Worm (Caenorhabditis elegans) whole organism, L1 larva: ENCODE results near the gene sbsp-1.

Experiments used
- Y116A8C.19 ChIP-seq: sonication (generic microtip); optimal IDR thresholded peaks from 2 replicates; lab custom pipeline; 2016; ENCODE audit warnings: missing compliant biosample characterization, missing genetic modification characterization, borderline replicate concordance
- aly-2 ChIP-seq: fragments of 150-350 bp; optimal IDR thresholded peaks from 2 replicates; lab custom pipeline; 2014; ENCODE audit warnings: missing biosample characterization, missing genetic modification characterization
- ceh-63 ChIP-seq: fragments of 200-800 bp; sonication (Bioruptor generic); optimal IDR thresholded peaks from 2 replicates; lab custom pipeline; 2018; ENCODE audit warnings: mild to moderate bottlenecking, missing genetic modification characterization, missing compliant biosample characterization
- ceh-8 ChIP-seq: fragments of 200-800 bp; sonication (Bioruptor generic); optimal IDR thresholded peaks from 2 replicates; lab custom pipeline; 2018; ENCODE audit warnings: mild to moderate bottlenecking, missing genetic modification characterization, moderate library complexity, missing compliant biosample characterization
- ceh-82 ChIP-seq, 3 experiments: fragments of 150-350 bp in 1 of 3; sonication (generic microtip) in 2 of 3; optimal IDR thresholded peaks; 2 replicates each; lab custom pipeline; 2014 to 2017; ENCODE audit warnings: missing biosample characterization in 3 of 3, missing genetic modification characterization in 3 of 3
- ceh-90 ChIP-seq: sonication (generic microtip); optimal IDR thresholded peaks from 2 replicates; lab custom pipeline; 2016; ENCODE audit warnings: missing genetic modification characterization, missing compliant biosample characterization
- ces-1 ChIP-seq: fragments of 150-350 bp; optimal IDR thresholded peaks from 2 replicates; lab custom pipeline; 2014; ENCODE audit warnings: missing biosample characterization, missing genetic modification reagents, missing genetic modification characterization
- dpl-1 ChIP-seq, 3 experiments: fragments of 150-350 bp in 2 of 3; sonication (generic microtip) in 1 of 3; optimal IDR thresholded peaks; 2 replicates each; lab custom pipeline; 2014 to 2017; ENCODE audit warnings: missing biosample characterization in 3 of 3, missing genetic modification characterization in 3 of 3, missing genetic modification reagents in 3 of 3
- dsc-1 ChIP-seq: sonication (generic microtip); optimal IDR thresholded peaks from 2 replicates; lab custom pipeline; 2016; ENCODE audit warnings: mild to moderate bottlenecking, missing genetic modification characterization, missing compliant biosample characterization
- egl-13 ChIP-seq: sonication (generic microtip); optimal IDR thresholded peaks from 2 replicates; lab custom pipeline; 2016; ENCODE audit warnings: missing genotype, missing genetic modification reagents, missing genetic modification characterization, missing compliant biosample characterization
- egl-27 ChIP-seq, 2 experiments: fragments of 150-350 bp in 1 of 2; sonication (generic microtip); optimal IDR thresholded peaks; 3 replicates each; lab custom pipeline; 2017 to 2018; ENCODE audit warnings: missing biosample characterization in 2 of 2, missing genetic modification characterization in 2 of 2, missing genetic modification reagents in 2 of 2
- elt-2 ChIP-seq: sonication (generic microtip); optimal IDR thresholded peaks from 2 replicates; lab custom pipeline; 2016; ENCODE audit warnings: missing genetic modification characterization, mild to moderate bottlenecking, inconsistent platforms, missing compliant biosample characterization, missing genetic modification reagents
- ets-5 ChIP-seq: fragments of 200-800 bp; sonication (Bioruptor generic); IDR thresholded peaks from 2 replicates; pipeline ENCODE4 v1.3.6; 2022; ENCODE audit warnings: missing genetic modification characterization, missing compliant biosample characterization
- fkh-4 ChIP-seq: sonication (generic microtip); optimal IDR thresholded peaks from 2 replicates; lab custom pipeline; 2016; ENCODE audit warnings: missing compliant biosample characterization, missing genetic modification characterization, borderline replicate concordance
- fos-1 ChIP-seq: fragments of 150-350 bp; optimal IDR thresholded peaks from 2 replicates; lab custom pipeline; 2014; ENCODE audit warnings: missing biosample characterization, missing genetic modification characterization
- grh-1 ChIP-seq: fragments of 200-800 bp; sonication (Bioruptor generic); IDR thresholded peaks from 2 replicates; pipeline ENCODE4 v1.3.6; 2022; ENCODE audit warnings: missing genetic modification reagents, missing genetic modification characterization, missing compliant biosample characterization
- hlh-4 ChIP-seq: sonication (generic microtip); optimal IDR thresholded peaks from 2 replicates; lab custom pipeline; 2016; ENCODE audit warnings: mild to moderate bottlenecking, missing genetic modification characterization, missing compliant biosample characterization
- irx-1 ChIP-seq: sonication (generic microtip); optimal IDR thresholded peaks from 2 replicates; lab custom pipeline; 2016; ENCODE audit warnings: missing genetic modification characterization, missing compliant biosample characterization
- lin-14 ChIP-seq: fragments of 200-800 bp; sonication (Bioruptor generic); optimal IDR thresholded peaks from 2 replicates; lab custom pipeline; 2018; ENCODE audit warnings: mild to moderate bottlenecking, missing genetic modification characterization, moderate library complexity, missing compliant biosample characterization
- lin-15B ChIP-seq: fragments of 150-350 bp; sonication (generic microtip); optimal IDR thresholded peaks from 3 replicates; lab custom pipeline; 2014; ENCODE audit warnings: missing biosample characterization, missing genetic modification characterization
- lin-35 ChIP-seq, 2 experiments: fragments of 150-350 bp; optimal IDR thresholded peaks; 2 replicates each; lab custom pipeline; 2014; ENCODE audit warnings: missing biosample characterization in 2 of 2, missing genetic modification characterization in 2 of 2, missing genetic modification reagents in 2 of 2
- lin-39 ChIP-seq: fragments of 150-350 bp; optimal IDR thresholded peaks from 2 replicates; lab custom pipeline; 2014; ENCODE audit warnings: missing biosample characterization, missing genetic modification reagents, missing genetic modification characterization
- lsy-2 ChIP-seq, 2 experiments: fragments of 150-350 bp; optimal IDR thresholded peaks; 2 replicates each; lab custom pipeline; 2014; ENCODE audit warnings: missing biosample characterization in 2 of 2, missing genetic modification characterization in 2 of 2
- mef-2 ChIP-seq: fragments of 150-350 bp; optimal IDR thresholded peaks from 2 replicates; lab custom pipeline; 2014; ENCODE audit warnings: missing biosample characterization, missing genetic modification characterization
- nhr-12 ChIP-seq: sonication (generic microtip); optimal IDR thresholded peaks from 2 replicates; lab custom pipeline; 2017; ENCODE audit warnings: missing biosample characterization, missing genetic modification characterization
- nhr-20 ChIP-seq: sonication (generic microtip); optimal IDR thresholded peaks from 2 replicates; lab custom pipeline; 2016; ENCODE audit warnings: mild to moderate bottlenecking, missing genetic modification characterization, missing compliant biosample characterization
- nhr-237 ChIP-seq: fragments of 150-350 bp; optimal IDR thresholded peaks from 2 replicates; lab custom pipeline; 2014; ENCODE audit warnings: missing biosample characterization, missing genetic modification characterization
- nhr-28 ChIP-seq: fragments of 150-350 bp; optimal IDR thresholded peaks from 2 replicates; lab custom pipeline; 2014; ENCODE audit warnings: missing biosample characterization, missing genetic modification characterization
- nhr-47 ChIP-seq: sonication (generic microtip); optimal IDR thresholded peaks from 2 replicates; lab custom pipeline; 2016; ENCODE audit warnings: mild to moderate bottlenecking, missing genetic modification characterization, moderate library complexity, missing compliant biosample characterization
- nhr-77 ChIP-seq: fragments of 150-350 bp; optimal IDR thresholded peaks from 2 replicates; lab custom pipeline; 2014; ENCODE audit warnings: missing biosample characterization, missing genetic modification characterization
- nhr-84 ChIP-seq: sonication (generic microtip); optimal IDR thresholded peaks from 2 replicates; lab custom pipeline; 2017; ENCODE audit warnings: missing biosample characterization, missing genetic modification characterization
- nhr-85 ChIP-seq: sonication (generic microtip); peaks from one replicate; lab custom pipeline; 2016; ENCODE audit warnings: missing genetic modification characterization, inconsistent platforms, missing compliant biosample characterization
- pax-3 ChIP-seq: fragments of 200-800 bp; sonication (Bioruptor generic); optimal IDR thresholded peaks from 2 replicates; lab custom pipeline; 2018; ENCODE audit warnings: mild to moderate bottlenecking, missing genetic modification characterization, moderate library complexity, missing compliant biosample characterization
- pqm-1 ChIP-seq: sonication (generic microtip); optimal IDR thresholded peaks from 3 replicates; lab custom pipeline; 2017; ENCODE audit warnings: missing biosample characterization, missing genetic modification characterization
- skn-1 ChIP-seq: fragments of 150-350 bp; optimal IDR thresholded peaks from 2 replicates; lab custom pipeline; 2014; ENCODE audit warnings: missing biosample characterization, missing genetic modification characterization
- snu-23 ChIP-seq: sonication (generic microtip); optimal IDR thresholded peaks from 2 replicates; lab custom pipeline; 2016; ENCODE audit warnings: missing genetic modification characterization, missing compliant biosample characterization
- sox-4 ChIP-seq: sonication (generic microtip); optimal IDR thresholded peaks from 2 replicates; lab custom pipeline; 2016; ENCODE audit warnings: missing genetic modification characterization, missing compliant biosample characterization
- sup-37 ChIP-seq: fragments of 200-800 bp; sonication (Bioruptor generic); optimal IDR thresholded peaks from 2 replicates; lab custom pipeline; 2018; ENCODE audit warnings: mild to moderate bottlenecking, missing genetic modification characterization, missing compliant biosample characterization
- swsn-7 ChIP-seq: sonication (generic microtip); optimal IDR thresholded peaks from 2 replicates; lab custom pipeline; 2016; ENCODE audit warnings: missing genetic modification characterization, missing compliant biosample characterization
- unc-86 ChIP-seq: sonication (generic microtip); optimal IDR thresholded peaks from 2 replicates; lab custom pipeline; 2016; ENCODE audit warnings: missing genetic modification characterization, missing compliant biosample characterization
- unc-98 ChIP-seq: fragments of 200-800 bp; sonication (Bioruptor generic); IDR thresholded peaks from 2 replicates; pipeline ENCODE4 v1.3.6; 2022; ENCODE audit warnings: missing genetic modification characterization, missing compliant biosample characterization
- vab-15 ChIP-seq: sonication (generic microtip); optimal IDR thresholded peaks from 2 replicates; lab custom pipeline; 2017; ENCODE audit warnings: missing genotype, mild to moderate bottlenecking, missing genetic modification characterization, missing compliant biosample characterization
- xbp-1 ChIP-seq: sonication (generic microtip); optimal IDR thresholded peaks from 2 replicates; lab custom pipeline; 2016; ENCODE audit warnings: missing genetic modification characterization, missing compliant biosample characterization
- zag-1 ChIP-seq: fragments of 150-350 bp; optimal IDR thresholded peaks from 2 replicates; lab custom pipeline; 2014; ENCODE audit warnings: missing biosample characterization, missing genetic modification characterization
- zip-4 ChIP-seq: fragments of 200-800 bp; sonication (Bioruptor generic); optimal IDR thresholded peaks from 2 replicates; lab custom pipeline; 2018; ENCODE audit warnings: mild to moderate bottlenecking, missing genetic modification characterization, moderate library complexity, missing compliant biosample characterization
- ztf-11 ChIP-seq, 2 experiments: sonication (generic microtip); optimal IDR thresholded peaks; 2 replicates each; lab custom pipeline; 2016 to 2017; ENCODE audit warnings: missing genetic modification characterization in 2 of 2, missing biosample characterization in 1 of 2, missing compliant biosample characterization in 1 of 2
- ztf-4 ChIP-seq: fragments of 150-350 bp; optimal IDR thresholded peaks from 2 replicates; lab custom pipeline; 2014; ENCODE audit warnings: missing biosample characterization, missing genetic modification characterization

sbsp-1 gene

DNA sequence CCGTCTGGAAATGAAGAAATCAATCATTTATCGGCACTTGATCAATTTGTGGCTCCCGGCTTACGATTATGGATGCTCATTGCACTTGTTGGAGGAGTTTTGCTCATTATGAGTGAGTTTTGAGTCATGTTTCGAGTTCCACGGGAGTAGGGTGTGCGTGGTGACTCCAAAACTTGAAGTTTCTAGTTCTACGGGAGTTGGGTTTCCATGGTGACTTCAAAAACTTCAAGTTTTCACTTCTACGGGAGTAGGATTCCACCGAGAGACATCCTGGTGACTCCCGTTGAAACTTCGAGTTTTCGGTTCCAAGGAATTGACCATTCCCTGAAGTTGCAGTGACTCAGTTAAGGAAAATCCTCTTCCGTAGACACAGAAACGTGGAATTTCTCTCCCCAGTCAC is 24.1 kb downstream of the sbsp-1 start (continued):
- TF ChIP-seq sup-37 (no peak), nhr-237 (tag; lab: Kevin White, UChicago) (no peak), nhr-84 (tag; lab: Kevin White, UChicago) (no peak), ceh-63 (GFP tag; lab: Kevin White, UChicago) (peak; percentile 72), egl-13 (tag; lab: Kevin White, UChicago) (peak; percentile 34), vab-15 (tag; lab: Kevin White, UChicago) (peak; percentile 3), hlh-4 (tag; lab: Kevin White, UChicago) (peak; percentile 8), zip-4 (GFP tag; lab: Kevin White, UChicago) (no peak), irx-1 (tag; lab: Kevin White, UChicago) (no peak), nhr-85 (tag; lab: Kevin White, UChicago) (no peak), sox-4 (peak; percentile 54), lin-35 (GFP tag; optimal IDR thresholded peaks at IDR 0.05; lab: Kevin White, UChicago) (no peak), xbp-1 (tag; lab: Kevin White, UChicago) (peak; percentile 29), dpl-1 (GFP tag; optimal IDR thresholded peaks at IDR 0.05; lab: Kevin White, UChicago) (no peak), elt-2 (tag; lab: Kevin White, UChicago) (peak; percentile 16), grh-1 (GFP tag; lab: Robert Waterston, UW) (no peak), nhr-47 (tag; lab: Kevin White, UChicago) (peak; percentile 51), ces-1 (GFP tag; lab: Kevin White, UChicago) (no peak), dsc-1 (tag; lab: Kevin White, UChicago) (peak; percentile 21), pax-3 (tag; lab: Kevin White, UChicago) (peak; percentile 11), fkh-4 (tag; lab: Kevin White, UChicago) (peak; percentile 1), pqm-1 (no peak), zag-1 (tag; lab: Kevin White, UChicago) (no peak), nhr-12 (tag; lab: Kevin White, UChicago) (no peak), ceh-90 (tag; lab: Kevin White, UChicago) (peak; percentile 1), unc-98 (peak; percentile 77), nhr-20 (tag; lab: Kevin White, UChicago) (no peak), ceh-8 (GFP tag; lab: Kevin White, UChicago) (no peak), egl-27 (tag; optimal IDR thresholded peaks at IDR 0.05; lab: Kevin White, UChicago) (no peak), swsn-7 (tag; lab: Kevin White, UChicago) (peak; percentile 6), aly-2 (tag; lab: Kevin White, UChicago) (no peak), snu-23 (no peak), ztf-4 (tag; lab: Kevin White, UChicago) (no peak), skn-1 (tag; lab: Kevin White, UChicago) (no peak), unc-86 (tag; lab: Kevin White, UChicago) (peak; percentile 18), fos-1 (tag; lab: Kevin White, UChicago) (no peak), ets-5 (GFP tag; lab: Robert Waterston, UW) (no peak), ztf-11 (tag; optimal IDR thresholded peaks at IDR 0.05; lab: Kevin White, UChicago) (peak in 1 of 2 experiments; percentile 80), lin-14 (GFP tag; lab: Kevin White, UChicago) (no peak), ceh-82 (tag; optimal IDR thresholded peaks at IDR 0.05; lab: Kevin White, UChicago) (no peak), nhr-77 (tag; lab: Kevin White, UChicago) (no peak), lin-39 (tag; lab: Kevin White, UChicago) (no peak), lsy-2 (tag; optimal IDR thresholded peaks at IDR 0.05; lab: Kevin White, UChicago) (no peak), lin-15B (tag; lab: Kevin White, UChicago) (no peak), nhr-28 (no peak), Y116A8C.19 (tag; lab: Kevin White, UChicago) (peak; percentile 19), mef-2 (tag; lab: Kevin White, UChicago) (no peak)
